Fruit fly (Drosophila melanogaster): Measurements from ENCODE around the gene RpS13.

DNA sequence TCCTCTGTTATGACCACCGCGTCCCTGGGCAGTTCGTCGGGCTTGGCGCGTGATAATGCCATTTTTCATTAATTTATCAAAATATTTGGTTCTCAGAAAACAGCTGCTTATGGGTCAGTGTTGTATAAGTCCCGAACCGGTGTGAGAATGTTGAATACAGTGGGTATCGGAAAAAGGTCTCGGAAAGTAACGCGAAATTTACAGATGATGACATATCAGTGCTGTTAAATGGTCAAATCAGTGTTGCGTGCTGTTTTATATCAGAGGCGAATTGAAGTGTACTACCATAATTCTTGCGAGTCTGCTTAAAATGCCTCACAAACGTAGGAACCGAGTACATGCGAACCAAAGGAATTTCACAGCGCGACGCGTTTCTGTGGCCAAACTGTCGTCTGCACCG lies 18.2 kb upstream of the RpS13 start, which contains the start of the genes CG13392 and Rcd4:
- TF ChIP-seq jumu (GFP tag; optimal IDR thresholded peaks at IDR 0.05) (peak; percentile 73), br (optimal IDR thresholded peaks at IDR 0.05) (no peak), CG3847 (GFP tag; IDR thresholded peaks at IDR 0.05) (peak; percentile 79), ATbp (GFP tag; optimal IDR thresholded peaks at IDR 0.05) (no peak), insv (GFP tag; optimal IDR thresholded peaks at IDR 0.05) (peak in 1 of 2 experiments; percentile 42), h (optimal IDR thresholded peaks at IDR 0.05) (no peak), CG1603 (tag; optimal IDR thresholded peaks at IDR 0.05) (peak; percentile 85)

All from whole organism, embryonic.